Fruit fly (Drosophila melanogaster) whole organism, adult: ENCODE measurements around the gene abs.

ENCODE experiments used
- CG1620 ChIP-seq: fragments of 200-800 bp; sonication (Bioruptor generic); optimal IDR thresholded peaks from 2 replicates; lab custom pipeline; 2016; ENCODE audit warnings: missing biosample characterization, missing genetic modification characterization
- Clk ChIP-seq: fragments of 200-800 bp; sonication (Bioruptor generic); optimal IDR thresholded peaks from 2 replicates; lab custom pipeline; 2017; ENCODE audit warnings: missing biosample characterization, missing genetic modification characterization
- kay ChIP-seq: fragments of 200-800 bp; sonication (Bioruptor generic); peaks from one replicate; lab custom pipeline; 2016; ENCODE audit warnings: missing biosample characterization, missing genetic modification characterization, borderline replicate concordance

DNA sequence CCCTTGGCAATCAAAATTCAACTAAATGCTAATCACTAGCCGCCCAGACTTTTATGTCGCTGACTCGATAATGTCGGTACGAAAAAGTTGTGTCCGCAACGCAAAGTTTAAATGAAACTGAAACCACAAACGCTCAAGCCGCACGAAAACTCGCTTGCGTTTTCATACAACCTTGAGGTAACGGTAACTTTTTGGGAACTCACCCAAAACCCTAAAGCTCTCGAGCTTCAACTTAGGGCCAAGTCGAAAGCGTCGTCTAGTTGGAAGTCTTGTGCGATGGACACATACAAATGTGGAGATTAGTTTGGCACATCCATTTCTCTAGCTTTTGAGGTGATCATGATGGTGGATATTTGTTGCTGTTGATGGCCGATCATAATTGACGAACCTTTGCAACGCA lies 17.1 kb downstream of the abs start:
- TF ChIP-seq CG1620 (GFP tag; lab: Kevin White, UChicago) (no peak), Clk (GFP tag; lab: Kevin White, UChicago) (no peak), kay (GFP tag; lab: Kevin White, UChicago) (no peak)
